Fruit fly (Drosophila melanogaster): ENCODE measurements around the gene VhaPPA1-2.

dm6 chr3R:14898280-14898756 lies 1.8 kb downstream of the VhaPPA1-2 start, which contains the start of the genes Nup93-2 and CG3817:
- TF ChIP-seq Snoo (tag; optimal IDR thresholded peaks at IDR 0.05) (peak; percentile 71), CG4496 (GFP tag; IDR thresholded peaks at IDR 0.05) (0 out of 3 replicates have a peak, but pooled peaks have one; percentile 47), CG10348 (GFP tag; IDR thresholded peaks at IDR 0.05) (no peak), CG32121 (GFP tag; IDR thresholded peaks at IDR 0.05) (0 out of 2 replicates have a peak, but pooled peaks have one; percentile 22), rn (GFP tag; IDR thresholded peaks at IDR 0.05) (0 out of 2 replicates have a peak, but pooled peaks have one; percentile 15), fd96Ca (GFP tag; IDR thresholded peaks at IDR 0.05) (peak; percentile 50; the same call in 1 of the 3 replicates), EcR (GFP tag; optimal IDR thresholded peaks at IDR 0.05) (no peak), CG8159 (tag; optimal IDR thresholded peaks at IDR 0.05) (peak; percentile 38), Pif1B (GFP tag; optimal IDR thresholded peaks at IDR 0.05) (no peak), CG13204 (GFP tag; optimal IDR thresholded peaks at IDR 0.05) (no peak), CG14655 (GFP tag; optimal IDR thresholded peaks at IDR 0.05) (no peak), CG34367 (tag; optimal IDR thresholded peaks at IDR 0.05) (peak; percentile 8), CG8301 (tag; optimal IDR thresholded peaks at IDR 0.05) (no peak), gl (tag; optimal IDR thresholded peaks at IDR 0.05) (no peak)
